Fruit fly (Drosophila melanogaster) whole organism, prepupa: ENCODE results near the gene CG34334.

Experiments used
- CG10669 ChIP-seq: fragments of 200-800 bp; sonication (Bioruptor generic); optimal IDR thresholded peaks from 3 replicates; lab custom pipeline; 2018; ENCODE audit warnings: missing biosample characterization, mild to moderate bottlenecking, missing genetic modification characterization, moderate library complexity
- CG11762 ChIP-seq: fragments of 200-800 bp; sonication (Bioruptor generic); optimal IDR thresholded peaks from 3 replicates; lab custom pipeline; 2016; ENCODE audit warnings: missing biosample characterization, missing genetic modification characterization; ENCODE audit not compliant: insufficient read depth
- CG6808 ChIP-seq: fragments of 200-800 bp; sonication (Bioruptor generic); optimal IDR thresholded peaks from 3 replicates; lab custom pipeline; 2017; ENCODE audit warnings: missing biosample characterization, missing genetic modification characterization, mild to moderate bottlenecking, moderate library complexity, missing genetic modification reagents
- CG9139 ChIP-seq: fragments of 200-800 bp; sonication (Bioruptor generic); optimal IDR thresholded peaks from 3 replicates; lab custom pipeline; 2017; ENCODE audit warnings: missing biosample characterization, mild to moderate bottlenecking, missing genetic modification characterization
- Eip93F ChIP-seq: fragments of 200-800 bp; sonication (Bioruptor generic); optimal IDR thresholded peaks from 2 replicates; lab custom pipeline; 2016; ENCODE audit warnings: missing biosample characterization, mild to moderate bottlenecking, missing genetic modification characterization
- Gug ChIP-seq: fragments of 200-800 bp; sonication (Bioruptor generic); IDR thresholded peaks from 2 replicates; pipeline ENCODE4 v1.3.6; 2022; ENCODE audit warnings: missing biosample characterization, missing genetic modification characterization
- Hr38 ChIP-seq: sonication (Bioruptor generic); optimal IDR thresholded peaks from 2 replicates; lab custom pipeline; 2016; ENCODE audit warnings: missing biosample characterization, missing genetic modification characterization
- Hr39 ChIP-seq: fragments of 200-800 bp; sonication (Bioruptor generic); optimal IDR thresholded peaks from 2 replicates; lab custom pipeline; 2016; ENCODE audit warnings: missing biosample characterization, missing genetic modification characterization
- Met ChIP-seq: fragments of 200-800 bp; sonication (Bioruptor generic); optimal IDR thresholded peaks from 3 replicates; lab custom pipeline; 2016; ENCODE audit warnings: missing biosample characterization, missing genetic modification characterization
- Sox102F ChIP-seq: fragments of 200-800 bp; sonication (Bioruptor generic); optimal IDR thresholded peaks from 2 replicates; lab custom pipeline; 2016; ENCODE audit warnings: missing biosample characterization, mild to moderate bottlenecking, missing genetic modification characterization
- dac ChIP-seq: fragments of 200-800 bp; sonication (Bioruptor generic); optimal IDR thresholded peaks from 2 replicates; lab custom pipeline; 2017; ENCODE audit warnings: missing biosample characterization, mild to moderate bottlenecking, missing genetic modification characterization
- fd59A ChIP-seq: fragments of 200-800 bp; sonication (Bioruptor generic); optimal IDR thresholded peaks from 2 replicates; lab custom pipeline; 2017; ENCODE audit warnings: missing biosample characterization, mild to moderate bottlenecking, missing genetic modification characterization, missing genetic modification reagents
- svp ChIP-seq: fragments of 200-800 bp; sonication (Bioruptor generic); peaks from one replicate; lab custom pipeline; 2016; ENCODE audit warnings: missing biosample characterization, missing genetic modification characterization

DNA sequence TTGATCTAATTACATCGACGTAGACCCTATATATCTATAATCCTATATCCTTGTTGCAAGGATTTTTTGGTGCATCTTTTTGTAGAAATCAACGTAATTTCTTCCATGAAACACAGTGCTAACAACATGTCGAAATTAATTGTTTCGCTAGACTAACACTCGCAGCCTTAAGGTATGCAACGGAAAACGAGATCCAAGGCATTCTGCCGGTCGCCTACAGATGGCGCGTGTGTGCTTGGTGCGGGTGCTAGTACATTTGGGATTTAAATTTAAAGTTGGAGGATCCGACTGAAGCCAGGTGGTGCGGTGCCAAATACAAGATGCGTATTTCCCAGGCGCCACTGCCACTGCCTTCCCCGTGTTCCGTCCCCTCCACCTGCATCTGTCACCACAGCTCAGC lies 47.9 kb upstream of the CG34334 start:
- TF ChIP-seq CG9139 (GFP tag; lab: Kevin White, UChicago) = no peak
- TF ChIP-seq CG6808 (GFP tag; lab: Kevin White, UChicago) = no peak
- TF ChIP-seq Sox102F (GFP tag; lab: Kevin White, UChicago) = no peak
- TF ChIP-seq CG11762 (GFP tag; lab: Kevin White, UChicago) = no peak
- TF ChIP-seq Gug (GFP tag; lab: Robert Waterston, UW) = no peak
- no peak for TF ChIP-seq fd59A
- no peak for TF ChIP-seq Eip93F (GFP tag; lab: Kevin White, UChicago)
- no peak for TF ChIP-seq CG10669 (GFP tag; lab: Kevin White, UChicago)
- TF ChIP-seq Hr38 (GFP tag; lab: Kevin White, UChicago) = no peak
- TF ChIP-seq svp (GFP tag; lab: Kevin White, UChicago) = peak; percentile 94
- TF ChIP-seq Met (GFP tag; lab: Kevin White, UChicago) = no peak
- TF ChIP-seq Hr39 (GFP tag; lab: Kevin White, UChicago) = no peak
- no peak for TF ChIP-seq dac (GFP tag; lab: Kevin White, UChicago)
